Worm (Caenorhabditis elegans) whole organism, L1 larva: ENCODE data around the gene gmap-2.

Experiments used
- C04F5.9 ChIP-seq: sonication (generic microtip); optimal IDR thresholded peaks from 2 replicates; lab custom pipeline; 2016; ENCODE audit warnings: missing genetic modification characterization, missing compliant biosample characterization
- aly-2 ChIP-seq: fragments of 150-350 bp; optimal IDR thresholded peaks from 2 replicates; lab custom pipeline; 2014; ENCODE audit warnings: missing biosample characterization, missing genetic modification characterization
- blmp-1 ChIP-seq: fragments of 150-350 bp; optimal IDR thresholded peaks from 2 replicates; lab custom pipeline; 2014; ENCODE audit warnings: missing biosample characterization, missing genetic modification characterization
- ceh-8 ChIP-seq: fragments of 200-800 bp; sonication (Bioruptor generic); optimal IDR thresholded peaks from 2 replicates; lab custom pipeline; 2018; ENCODE audit warnings: mild to moderate bottlenecking, missing genetic modification characterization, moderate library complexity, missing compliant biosample characterization
- ceh-82 ChIP-seq, 3 experiments: fragments of 150-350 bp in 1 of 3; sonication (generic microtip) in 2 of 3; optimal IDR thresholded peaks; 2 replicates each; lab custom pipeline; 2014 to 2017; ENCODE audit warnings: missing biosample characterization in 3 of 3, missing genetic modification characterization in 3 of 3
- dsc-1 ChIP-seq: sonication (generic microtip); optimal IDR thresholded peaks from 2 replicates; lab custom pipeline; 2016; ENCODE audit warnings: mild to moderate bottlenecking, missing genetic modification characterization, missing compliant biosample characterization
- egl-13 ChIP-seq: sonication (generic microtip); optimal IDR thresholded peaks from 2 replicates; lab custom pipeline; 2016; ENCODE audit warnings: missing genotype, missing genetic modification reagents, missing genetic modification characterization, missing compliant biosample characterization
- elt-2 ChIP-seq: sonication (generic microtip); optimal IDR thresholded peaks from 2 replicates; lab custom pipeline; 2016; ENCODE audit warnings: missing genetic modification characterization, mild to moderate bottlenecking, inconsistent platforms, missing compliant biosample characterization, missing genetic modification reagents
- ets-5 ChIP-seq: fragments of 200-800 bp; sonication (Bioruptor generic); IDR thresholded peaks from 2 replicates; pipeline ENCODE4 v1.3.6; 2022; ENCODE audit warnings: missing genetic modification characterization, missing compliant biosample characterization
- fkh-10 ChIP-seq: sonication (generic microtip); optimal IDR thresholded peaks from 2 replicates; lab custom pipeline; 2017; ENCODE audit warnings: missing biosample characterization, missing genetic modification reagents, missing genetic modification characterization
- fkh-4 ChIP-seq: sonication (generic microtip); optimal IDR thresholded peaks from 2 replicates; lab custom pipeline; 2016; ENCODE audit warnings: missing compliant biosample characterization, missing genetic modification characterization, borderline replicate concordance
- fkh-8 ChIP-seq: sonication (generic microtip); optimal IDR thresholded peaks from 2 replicates; lab custom pipeline; 2016; ENCODE audit warnings: mild to moderate bottlenecking, missing genetic modification characterization, missing compliant biosample characterization
- fos-1 ChIP-seq: fragments of 150-350 bp; optimal IDR thresholded peaks from 2 replicates; lab custom pipeline; 2014; ENCODE audit warnings: missing biosample characterization, missing genetic modification characterization
- grh-1 ChIP-seq: fragments of 200-800 bp; sonication (Bioruptor generic); IDR thresholded peaks from 2 replicates; pipeline ENCODE4 v1.3.6; 2022; ENCODE audit warnings: missing genetic modification reagents, missing genetic modification characterization, missing compliant biosample characterization
- hlh-17 ChIP-seq: fragments of 200-800 bp; sonication (Bioruptor generic); optimal IDR thresholded peaks from 2 replicates; lab custom pipeline; 2018; ENCODE audit warnings: missing genetic modification characterization, mild to moderate bottlenecking, missing compliant biosample characterization, moderate library complexity, borderline replicate concordance
- hlh-4 ChIP-seq: sonication (generic microtip); optimal IDR thresholded peaks from 2 replicates; lab custom pipeline; 2016; ENCODE audit warnings: mild to moderate bottlenecking, missing genetic modification characterization, missing compliant biosample characterization
- hpl-2 ChIP-seq: fragments of 150-350 bp; optimal IDR thresholded peaks from 2 replicates; lab custom pipeline; 2014; ENCODE audit warnings: missing biosample characterization, missing genetic modification reagents, missing genetic modification characterization
- isw-1 ChIP-seq: fragments of 200-800 bp; sonication (Bioruptor generic); IDR thresholded peaks from 2 replicates; pipeline ENCODE4 v1.3.6; 2022; ENCODE audit warnings: missing genetic modification characterization, missing compliant biosample characterization
- jun-1 ChIP-seq: fragments of 150-350 bp; optimal IDR thresholded peaks from 2 replicates; lab custom pipeline; 2014; ENCODE audit warnings: missing biosample characterization, missing genetic modification reagents, missing genetic modification characterization
- lin-13 ChIP-seq: fragments of 150-350 bp; optimal IDR thresholded peaks from 2 replicates; lab custom pipeline; 2014; ENCODE audit warnings: missing biosample characterization, missing genetic modification reagents, missing genetic modification characterization
- lin-15B ChIP-seq: fragments of 150-350 bp; sonication (generic microtip); optimal IDR thresholded peaks from 3 replicates; lab custom pipeline; 2014; ENCODE audit warnings: missing biosample characterization, missing genetic modification characterization
- lin-35 ChIP-seq, 2 experiments: fragments of 150-350 bp; optimal IDR thresholded peaks; 2 replicates each; lab custom pipeline; 2014; ENCODE audit warnings: missing biosample characterization in 2 of 2, missing genetic modification characterization in 2 of 2, missing genetic modification reagents in 2 of 2
- lin-39 ChIP-seq: fragments of 150-350 bp; optimal IDR thresholded peaks from 2 replicates; lab custom pipeline; 2014; ENCODE audit warnings: missing biosample characterization, missing genetic modification reagents, missing genetic modification characterization
- lir-3 ChIP-seq: sonication (generic microtip); optimal IDR thresholded peaks from 2 replicates; lab custom pipeline; 2016; ENCODE audit warnings: mild to moderate bottlenecking, missing genetic modification characterization, moderate library complexity, missing compliant biosample characterization; ENCODE audit not compliant: poor library complexity
- lsy-2 ChIP-seq, 2 experiments: fragments of 150-350 bp; optimal IDR thresholded peaks; 2 replicates each; lab custom pipeline; 2014; ENCODE audit warnings: missing biosample characterization in 2 of 2, missing genetic modification characterization in 2 of 2
- mab-9 ChIP-seq: fragments of 200-800 bp; sonication (Bioruptor generic); IDR thresholded peaks from 2 replicates; pipeline ENCODE4 v1.3.6; 2022; ENCODE audit warnings: missing genetic modification reagents, missing genetic modification characterization, missing compliant biosample characterization
- mdl-1 ChIP-seq, 2 experiments: fragments of 150-350 bp; optimal IDR thresholded peaks; 2 replicates each; lab custom pipeline; 2014 to 2017; ENCODE audit warnings: missing biosample characterization in 2 of 2, missing genetic modification characterization in 2 of 2, inconsistent platforms in 1 of 2
- mep-1 ChIP-seq: fragments of 150-350 bp; optimal IDR thresholded peaks from 2 replicates; lab custom pipeline; 2014; ENCODE audit warnings: missing biosample characterization, missing genetic modification characterization
- nhr-11 ChIP-seq: fragments of 150-350 bp; optimal IDR thresholded peaks from 2 replicates; lab custom pipeline; 2014; ENCODE audit warnings: missing biosample characterization, missing genetic modification characterization
- nhr-237 ChIP-seq: fragments of 150-350 bp; optimal IDR thresholded peaks from 2 replicates; lab custom pipeline; 2014; ENCODE audit warnings: missing biosample characterization, missing genetic modification characterization
- nhr-76 ChIP-seq: sonication (generic microtip); optimal IDR thresholded peaks from 2 replicates; lab custom pipeline; 2017; ENCODE audit warnings: missing biosample characterization, missing genetic modification characterization
- nhr-84 ChIP-seq: sonication (generic microtip); optimal IDR thresholded peaks from 2 replicates; lab custom pipeline; 2017; ENCODE audit warnings: missing biosample characterization, missing genetic modification characterization
- nhr-85 ChIP-seq: sonication (generic microtip); peaks from one replicate; lab custom pipeline; 2016; ENCODE audit warnings: missing genetic modification characterization, inconsistent platforms, missing compliant biosample characterization
- pag-3 ChIP-seq: sonication (generic microtip); optimal IDR thresholded peaks from 2 replicates; lab custom pipeline; 2017; ENCODE audit warnings: missing genetic modification characterization, mild to moderate bottlenecking, missing compliant biosample characterization, antibody characterized with exemption, borderline replicate concordance; ENCODE audit not compliant: insufficient read depth
- pqm-1 ChIP-seq: sonication (generic microtip); optimal IDR thresholded peaks from 3 replicates; lab custom pipeline; 2017; ENCODE audit warnings: missing biosample characterization, missing genetic modification characterization
- snu-23 ChIP-seq: sonication (generic microtip); optimal IDR thresholded peaks from 2 replicates; lab custom pipeline; 2016; ENCODE audit warnings: missing genetic modification characterization, missing compliant biosample characterization
- sox-4 ChIP-seq: sonication (generic microtip); optimal IDR thresholded peaks from 2 replicates; lab custom pipeline; 2016; ENCODE audit warnings: missing genetic modification characterization, missing compliant biosample characterization
- sup-37 ChIP-seq: fragments of 200-800 bp; sonication (Bioruptor generic); optimal IDR thresholded peaks from 2 replicates; lab custom pipeline; 2018; ENCODE audit warnings: mild to moderate bottlenecking, missing genetic modification characterization, missing compliant biosample characterization
- swsn-7 ChIP-seq: sonication (generic microtip); optimal IDR thresholded peaks from 2 replicates; lab custom pipeline; 2016; ENCODE audit warnings: missing genetic modification characterization, missing compliant biosample characterization
- tlp-1 ChIP-seq: fragments of 150-350 bp; optimal IDR thresholded peaks from 2 replicates; lab custom pipeline; 2014; ENCODE audit warnings: missing biosample characterization, missing genetic modification characterization
- zag-1 ChIP-seq: fragments of 150-350 bp; optimal IDR thresholded peaks from 2 replicates; lab custom pipeline; 2014; ENCODE audit warnings: missing biosample characterization, missing genetic modification characterization
- ztf-11 ChIP-seq, 2 experiments: sonication (generic microtip); optimal IDR thresholded peaks; 2 replicates each; lab custom pipeline; 2016 to 2017; ENCODE audit warnings: missing genetic modification characterization in 2 of 2, missing biosample characterization in 1 of 2, missing compliant biosample characterization in 1 of 2
- ztf-4 ChIP-seq: fragments of 150-350 bp; optimal IDR thresholded peaks from 2 replicates; lab custom pipeline; 2014; ENCODE audit warnings: missing biosample characterization, missing genetic modification characterization

The gmap-2 gene

DNA sequence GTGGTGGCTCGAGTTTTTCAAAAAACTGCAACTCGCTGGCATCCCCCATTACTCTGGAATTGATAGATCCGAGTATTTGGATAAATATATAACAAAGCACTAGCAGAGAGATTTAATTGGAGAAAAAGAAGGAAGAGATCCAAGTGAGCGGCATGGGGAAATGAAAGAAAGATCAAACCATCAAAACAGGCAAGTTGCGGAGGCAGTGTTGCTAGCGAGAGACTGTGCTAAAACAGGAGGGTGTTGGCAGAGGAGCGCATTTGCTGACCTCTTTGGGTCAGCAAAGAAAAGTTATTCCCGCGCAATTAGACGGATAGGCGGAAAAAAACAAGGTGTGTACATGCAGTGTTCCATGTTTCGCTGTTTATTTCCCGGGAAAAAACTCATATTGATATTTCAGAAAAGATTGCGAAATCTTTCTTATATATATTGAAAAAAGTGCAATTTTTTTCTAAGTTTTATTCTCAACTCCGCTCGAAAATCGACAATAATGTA lies 32.6 kb upstream of the gmap-2 start, which contains the start of gene ppk-3 (continued):
- TF ChIP-seq mep-1 (tag; lab: Kevin White, UChicago) (peak; percentile 93), mab-9 (peak; percentile 36), aly-2 (tag; lab: Kevin White, UChicago) (no peak), nhr-237 (tag; lab: Kevin White, UChicago) (peak; percentile 29), ceh-8 (GFP tag; lab: Kevin White, UChicago) (peak; percentile 49), snu-23 (GFP tag; lab: Kevin White, UChicago) (peak; percentile 94), nhr-84 (tag; lab: Kevin White, UChicago) (no peak), pag-3 (tag; lab: Kevin White, UChicago) (peak; percentile 37), lin-13 (GFP tag; lab: Kevin White, UChicago) (peak; percentile 85), lin-15B (tag; lab: Kevin White, UChicago) (peak; percentile 68), hlh-17 (GFP tag; lab: Kevin White, UChicago) (no peak), nhr-76 (tag; lab: Kevin White, UChicago) (no peak), jun-1 (peak; percentile 84), tlp-1 (tag; lab: Kevin White, UChicago) (no peak), nhr-85 (tag; lab: Kevin White, UChicago) (peak; percentile 92), ets-5 (GFP tag; lab: Robert Waterston, UW) (no peak), zag-1 (no peak), grh-1 (GFP tag; lab: Robert Waterston, UW) (peak; percentile 85), fkh-10 (GFP tag; lab: Kevin White, UChicago) (peak; percentile 40), isw-1 (GFP tag; lab: Robert Waterston, UW) (peak; percentile 73), ceh-82 (tag; optimal IDR thresholded peaks at IDR 0.05; lab: Kevin White, UChicago) (peak; percentile 79 to 88 (median 83)), fkh-4 (tag; lab: Kevin White, UChicago) (no peak), ztf-11 (tag; optimal IDR thresholded peaks at IDR 0.05; lab: Kevin White, UChicago) (peak in 1 of 2 experiments; percentile 50), fos-1 (tag; lab: Kevin White, UChicago) (peak; percentile 72), fkh-8 (tag; lab: Kevin White, UChicago) (peak; percentile 74), hpl-2 (peak; percentile 20), lir-3 (tag; lab: Kevin White, UChicago) (peak; percentile 66), pqm-1 (tag; lab: Kevin White, UChicago) (no peak), elt-2 (tag; lab: Kevin White, UChicago) (peak; percentile 19), sup-37 (peak; percentile 56)
- TF ChIP-seq, all 84 proteins: peak for 57

DNA sequence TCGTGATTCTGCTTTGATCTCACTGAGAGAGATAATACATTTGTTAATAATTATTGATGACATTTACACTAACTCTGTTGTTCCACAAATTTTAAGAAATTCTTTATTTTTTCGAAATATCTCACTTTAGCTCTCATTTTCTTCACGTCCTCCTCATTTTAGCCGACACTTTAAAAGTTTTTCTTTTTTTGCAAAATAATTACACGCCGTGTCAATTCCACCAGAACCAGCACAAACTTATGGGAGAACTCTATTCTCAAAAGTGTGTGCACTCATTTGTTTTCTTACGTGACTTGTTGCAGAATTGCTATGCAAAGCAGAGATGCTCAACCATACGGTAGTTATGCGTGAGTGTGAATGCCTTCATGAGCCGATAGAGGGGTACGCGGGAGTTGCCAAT lies 22.1 kb upstream of the gmap-2 start, which contains the start of gene frpr-2:
Gene frpr-2 (plus strand): TSS at position 301 of the 400 bp plus-strand sequence.
- TF ChIP-seq blmp-1 (tag; lab: Kevin White, UChicago) (no peak), fkh-4 (tag; lab: Kevin White, UChicago) (no peak)

DNA sequence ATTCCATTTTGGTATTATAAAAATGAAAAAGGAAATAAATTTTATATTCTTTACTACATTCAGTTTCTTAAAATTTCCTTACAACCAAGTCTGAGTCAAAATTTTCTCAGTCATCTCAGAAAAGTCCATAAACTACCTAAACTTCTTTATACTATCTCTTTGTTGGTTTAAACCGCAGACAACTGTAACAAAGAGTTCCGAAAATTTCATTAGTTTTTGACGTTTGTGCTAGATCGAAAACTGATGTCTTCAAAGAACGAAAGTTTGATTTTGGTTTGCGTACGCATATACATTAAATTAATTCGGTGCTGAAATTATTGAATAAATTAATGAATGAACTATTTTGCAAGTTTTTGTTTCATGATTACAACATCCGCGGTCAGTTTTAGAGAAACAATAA lies 15.8 kb upstream of the gmap-2 start:
- TF ChIP-seq lin-15B (tag; lab: Kevin White, UChicago), result no peak
- TF ChIP-seq lin-35 (GFP tag; optimal IDR thresholded peaks at IDR 0.05; lab: Kevin White, UChicago), result no peak
- TF ChIP-seq fkh-4 (tag; lab: Kevin White, UChicago), result no peak
- no peak for TF ChIP-seq dsc-1 (tag; lab: Kevin White, UChicago)
- TF ChIP-seq ztf-4 (tag; lab: Kevin White, UChicago), result no peak
- no peak for TF ChIP-seq lin-39 (tag; lab: Kevin White, UChicago)
- TF ChIP-seq nhr-11 (tag; lab: Kevin White, UChicago), result no peak
- TF ChIP-seq egl-13 (tag; lab: Kevin White, UChicago), result no peak
- no peak for TF ChIP-seq mdl-1 (tag; optimal IDR thresholded peaks at IDR 0.05; lab: Kevin White, UChicago)
- TF ChIP-seq fkh-10 (GFP tag; lab: Kevin White, UChicago), result no peak
- TF ChIP-seq zag-1, result no peak
- TF ChIP-seq swsn-7 (tag; lab: Kevin White, UChicago), result no peak
- TF ChIP-seq sox-4, result no peak
- no peak for TF ChIP-seq lsy-2 (tag; optimal IDR thresholded peaks at IDR 0.05; lab: Kevin White, UChicago)
- TF ChIP-seq hlh-4 (tag; lab: Kevin White, UChicago), result no peak
- no peak for TF ChIP-seq pag-3 (tag; lab: Kevin White, UChicago)
- TF ChIP-seq ceh-8 (GFP tag; lab: Kevin White, UChicago), result no peak
- TF ChIP-seq C04F5.9, result no peak
- TF ChIP-seq hlh-17 (GFP tag; lab: Kevin White, UChicago), result no peak
- TF ChIP-seq, all 84 proteins: peak for 0
